Worm (Caenorhabditis elegans): Measurements from ENCODE around the gene acc-4.

ce11 chrIII:13484024-13484423 is at the start of gene acc-4:
- TF ChIP-seq ztf-29 (GFP tag; IDR thresholded peaks at IDR 0.05) (no peak), ztf-23 (GFP tag; IDR thresholded peaks at IDR 0.05) (no peak), flt-1 (GFP tag; IDR thresholded peaks at IDR 0.05) (no peak), tab-1 (GFP tag; IDR thresholded peaks at IDR 0.05) (no peak)
